Worm (Caenorhabditis elegans) whole organism, L2 larva: ENCODE results near the gene F11D11.6.
A peak's percentile ranks its signal among the peaks of the same experiment; 100 is the strongest.

Experiments
- C34F6.9 ChIP-seq: fragments of 150-350 bp; optimal IDR thresholded peaks from 2 replicates; lab custom pipeline; 2014; ENCODE audit warnings: missing biosample characterization, missing genetic modification characterization
- F13H6.1 ChIP-seq: sonication (generic microtip); optimal IDR thresholded peaks from 2 replicates; lab custom pipeline; 2016; ENCODE audit warnings: missing genetic modification characterization, missing compliant biosample characterization
- R02D3.7 ChIP-seq: fragments of 150-350 bp; optimal IDR thresholded peaks from 2 replicates; lab custom pipeline; 2014; ENCODE audit warnings: missing biosample characterization, missing genetic modification characterization
- ZK546.5 ChIP-seq: sonication (generic microtip); optimal IDR thresholded peaks from 2 replicates; lab custom pipeline; 2017; ENCODE audit warnings: missing biosample characterization, missing genetic modification characterization
- aly-2 ChIP-seq: fragments of 150-350 bp; optimal IDR thresholded peaks from 2 replicates; lab custom pipeline; 2014; ENCODE audit warnings: missing biosample characterization, missing genetic modification characterization
- ama-1 ChIP-seq: fragments of 150-350 bp; optimal IDR thresholded peaks from 2 replicates; lab custom pipeline; 2018; ENCODE audit warnings: inconsistent platforms
- blmp-1 ChIP-seq: sonication (generic microtip); optimal IDR thresholded peaks from 2 replicates; lab custom pipeline; 2017; ENCODE audit warnings: missing genetic modification characterization, mild to moderate bottlenecking, missing compliant biosample characterization, antibody characterized with exemption, moderate library complexity; ENCODE audit not compliant: insufficient read depth
- ceh-16 ChIP-seq: fragments of 150-350 bp; optimal IDR thresholded peaks from 2 replicates; lab custom pipeline; 2014; ENCODE audit warnings: missing biosample characterization, missing genetic modification characterization
- ceh-82 ChIP-seq: fragments of 150-350 bp; optimal IDR thresholded peaks from 2 replicates; lab custom pipeline; 2014; ENCODE audit warnings: missing biosample characterization, missing genetic modification characterization
- crh-2 ChIP-seq: sonication (generic microtip); optimal IDR thresholded peaks from 2 replicates; lab custom pipeline; 2017; ENCODE audit warnings: missing biosample characterization, missing genetic modification characterization
- dmd-4 ChIP-seq: sonication (generic microtip); optimal IDR thresholded peaks from 2 replicates; lab custom pipeline; 2017; ENCODE audit warnings: missing biosample characterization, missing genetic modification characterization
- elt-3 ChIP-seq: sonication (generic microtip); optimal IDR thresholded peaks from 2 replicates; lab custom pipeline; 2017; ENCODE audit warnings: missing biosample characterization, missing genetic modification characterization
- fos-1 ChIP-seq: fragments of 150-350 bp; optimal IDR thresholded peaks from 2 replicates; lab custom pipeline; 2014; ENCODE audit warnings: missing biosample characterization, missing genetic modification characterization
- gmeb-1 ChIP-seq: fragments of 150-350 bp; optimal IDR thresholded peaks from 2 replicates; lab custom pipeline; 2014; ENCODE audit warnings: missing biosample characterization, missing genetic modification characterization
- lin-13 ChIP-seq: fragments of 150-350 bp; optimal IDR thresholded peaks from 2 replicates; lab custom pipeline; 2014; ENCODE audit warnings: missing biosample characterization, missing genetic modification reagents, missing genetic modification characterization
- lsy-2 ChIP-seq, 2 experiments: fragments of 150-350 bp in 1 of 2; sonication (generic microtip) in 1 of 2; optimal IDR thresholded peaks; 2 replicates each; lab custom pipeline; 2014 to 2017; ENCODE audit warnings: missing biosample characterization in 2 of 2, missing genetic modification characterization in 2 of 2
- mab-5 ChIP-seq: fragments of 150-350 bp; optimal IDR thresholded peaks from 2 replicates; lab custom pipeline; 2014; ENCODE audit warnings: missing biosample characterization, missing genetic modification characterization
- mdl-1 ChIP-seq, 2 experiments: fragments of 150-350 bp in 1 of 2; sonication (generic microtip) in 1 of 2; optimal IDR thresholded peaks; 2 replicates each; lab custom pipeline; 2017; ENCODE audit warnings: missing biosample characterization in 2 of 2, missing genetic modification characterization in 2 of 2
- nhr-10 ChIP-seq: sonication (generic microtip); optimal IDR thresholded peaks from 2 replicates; lab custom pipeline; 2017; ENCODE audit warnings: missing biosample characterization, missing genetic modification characterization
- nhr-12 ChIP-seq: fragments of 150-350 bp; optimal IDR thresholded peaks from 2 replicates; lab custom pipeline; 2014; ENCODE audit warnings: missing biosample characterization, missing genetic modification characterization
- nhr-129 ChIP-seq: fragments of 150-350 bp; optimal IDR thresholded peaks from 2 replicates; lab custom pipeline; 2014; ENCODE audit warnings: missing biosample characterization, missing genetic modification characterization
- nhr-21 ChIP-seq: fragments of 150-350 bp; optimal IDR thresholded peaks from 2 replicates; lab custom pipeline; 2014; ENCODE audit warnings: missing biosample characterization, missing genetic modification characterization
- nhr-23 ChIP-seq: fragments of 150-350 bp; optimal IDR thresholded peaks from 2 replicates; lab custom pipeline; 2014; ENCODE audit warnings: missing biosample characterization, missing genetic modification reagents, missing genetic modification characterization
- nhr-25 ChIP-seq: fragments of 150-350 bp; sonication (generic microtip); optimal IDR thresholded peaks from 3 replicates; lab custom pipeline; 2014; ENCODE audit warnings: missing biosample characterization, missing genetic modification characterization
- nhr-6 ChIP-seq: fragments of 150-350 bp; optimal IDR thresholded peaks from 2 replicates; lab custom pipeline; 2014; ENCODE audit warnings: missing biosample characterization, missing genetic modification characterization
- nhr-77 ChIP-seq: fragments of 150-350 bp; optimal IDR thresholded peaks from 2 replicates; lab custom pipeline; 2014; ENCODE audit warnings: missing biosample characterization, missing genetic modification characterization
- peb-1 ChIP-seq: fragments of 150-350 bp; optimal IDR thresholded peaks from 2 replicates; lab custom pipeline; 2014; ENCODE audit warnings: missing biosample characterization, missing genetic modification characterization
- sem-4 ChIP-seq: fragments of 150-350 bp; optimal IDR thresholded peaks from 2 replicates; lab custom pipeline; 2014; ENCODE audit warnings: missing biosample characterization, missing genetic modification reagents, missing genetic modification characterization
- sma-3 ChIP-seq: sonication (generic microtip); optimal IDR thresholded peaks from 2 replicates; lab custom pipeline; 2016; ENCODE audit warnings: missing genetic modification reagents, missing genetic modification characterization, missing compliant biosample characterization
- snpc-4 ChIP-seq: fragments of 150-350 bp; optimal IDR thresholded peaks from 2 replicates; lab custom pipeline; 2014; ENCODE audit warnings: missing biosample characterization, missing genetic modification characterization
- unc-55 ChIP-seq: fragments of 150-350 bp; sonication (generic microtip); optimal IDR thresholded peaks from 3 replicates; lab custom pipeline; 2014; ENCODE audit warnings: missing biosample characterization, missing genetic modification reagents, missing genetic modification characterization
- zag-1 ChIP-seq: fragments of 150-350 bp; optimal IDR thresholded peaks from 2 replicates; lab custom pipeline; 2014; ENCODE audit warnings: missing biosample characterization, missing genetic modification characterization
- ztf-1 ChIP-seq: fragments of 200-800 bp; sonication (Bioruptor generic); conservative IDR thresholded peaks from 2 replicates; pipeline ENCODE4 v1.3.6; 2022; ENCODE audit warnings: missing genetic modification characterization, missing compliant biosample characterization

The F11D11.6 gene

ce11 chrV:18723604-18724003 is 29.3 kb downstream of the F11D11.6 start:
- TF ChIP-seq crh-2 (tag; lab: Kevin White, UChicago) (peak; percentile 89), gmeb-1 (peak; percentile 85), lin-13 (GFP tag; lab: Kevin White, UChicago) (peak; percentile 79), mdl-1 (tag; optimal IDR thresholded peaks at IDR 0.05; lab: Kevin White, UChicago) (peak; percentile 16 to 66), nhr-77 (tag; lab: Kevin White, UChicago) (no peak), nhr-6 (tag; lab: Kevin White, UChicago) (peak; percentile 67), blmp-1 (tag; lab: Kevin White, UChicago) (no peak), sma-3 (GFP tag; lab: Kevin White, UChicago) (no peak), ztf-1 (GFP tag; lab: Robert Waterston, UW) (no peak), mab-5 (tag; lab: Kevin White, UChicago) (peak; percentile 87), sem-4 (tag; lab: Kevin White, UChicago) (peak; percentile 46), nhr-25 (tag; lab: Kevin White, UChicago) (peak; percentile 74), dmd-4 (tag; lab: Kevin White, UChicago) (no peak), peb-1 (tag; lab: Kevin White, UChicago) (no peak), lsy-2 (tag; optimal IDR thresholded peaks at IDR 0.05; lab: Kevin White, UChicago) (peak; percentile 72 to 92), C34F6.9 (tag; lab: Kevin White, UChicago) (peak; percentile 93), snpc-4 (tag; lab: Kevin White, UChicago) (peak; percentile 80), elt-3 (no peak), unc-55 (GFP tag; lab: Kevin White, UChicago) (peak; percentile 76), nhr-21 (peak; percentile 58), nhr-129 (tag; lab: Kevin White, UChicago) (peak; percentile 83), F13H6.1 (tag; lab: Kevin White, UChicago) (peak; percentile 89), aly-2 (tag; lab: Kevin White, UChicago) (no peak), nhr-12 (tag; lab: Kevin White, UChicago) (no peak), fos-1 (tag; lab: Kevin White, UChicago) (peak; percentile 70), zag-1 (tag; lab: Kevin White, UChicago) (peak; percentile 72), ceh-82 (peak; percentile 34)

DNA sequence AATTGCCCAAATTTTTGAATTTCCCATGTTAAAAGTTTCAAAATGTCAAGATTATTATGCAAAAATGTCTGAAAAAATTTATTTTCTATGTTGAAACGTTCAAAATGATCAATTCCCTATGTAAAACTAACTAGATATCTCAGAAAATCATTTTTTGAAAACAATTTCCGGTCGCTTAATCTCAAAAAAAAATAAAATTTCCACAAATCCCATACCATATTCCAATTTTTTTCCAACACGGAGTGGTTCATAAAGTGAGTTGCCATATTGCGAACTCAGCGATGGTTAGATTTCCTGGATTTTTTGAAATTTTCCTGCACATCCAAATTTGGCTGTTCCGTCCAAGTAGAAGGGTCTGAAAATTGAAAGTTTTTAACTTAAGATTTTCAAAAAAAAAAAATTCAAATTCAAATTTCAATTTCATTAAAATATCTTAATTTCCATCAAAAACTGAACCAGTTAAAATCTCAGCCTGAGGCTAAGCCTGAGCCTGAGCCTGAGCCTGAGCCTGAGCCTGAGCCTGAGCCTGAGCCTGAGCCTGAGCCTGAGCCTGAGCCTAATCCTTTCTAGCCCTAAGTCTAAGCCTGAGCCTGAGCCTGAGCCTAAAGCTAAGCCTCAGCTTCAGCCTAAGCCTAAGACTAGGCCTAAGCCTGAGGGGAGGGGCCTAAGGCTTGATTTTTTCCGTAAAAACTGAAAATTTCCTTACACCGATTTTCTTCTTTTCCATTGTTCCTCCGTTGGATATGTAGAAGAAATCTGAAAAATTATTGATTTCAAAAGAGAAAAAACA is 30.2 kb downstream of the F11D11.6 start:
- TF ChIP-seq elt-3 (no peak), nhr-12 (tag; lab: Kevin White, UChicago) (no peak), ceh-16 (tag; lab: Kevin White, UChicago) (no peak), mab-5 (tag; lab: Kevin White, UChicago) (no peak), blmp-1 (tag; lab: Kevin White, UChicago) (no peak), sma-3 (GFP tag; lab: Kevin White, UChicago) (no peak)
- TF ChIP-seq, all 48 proteins: peak for 0

DNA sequence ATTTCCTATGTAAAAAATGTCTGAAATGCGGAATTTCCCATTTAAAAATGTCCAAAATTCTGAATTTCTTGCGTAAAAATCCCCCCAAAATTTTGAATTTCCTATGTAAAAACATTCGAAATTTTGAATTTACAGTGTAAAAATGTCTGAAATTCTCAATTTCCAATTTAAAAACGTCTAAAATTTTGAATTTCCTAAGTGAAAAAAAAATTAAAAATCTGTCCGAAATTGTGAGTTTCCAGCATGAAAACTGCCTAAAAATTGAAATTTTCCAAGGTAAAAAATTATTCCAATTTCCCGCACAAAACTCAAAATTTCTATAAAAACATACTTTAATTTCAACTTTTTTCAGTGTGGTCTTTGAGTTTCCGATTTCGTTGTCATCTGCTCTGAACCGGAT is 31.1 kb downstream of the F11D11.6 start:
- no peak for TF ChIP-seq nhr-21
- no peak for TF ChIP-seq F13H6.1 (tag; lab: Kevin White, UChicago)
- no peak for TF ChIP-seq nhr-10 (tag; lab: Kevin White, UChicago)
- TF ChIP-seq crh-2 (tag; lab: Kevin White, UChicago), result no peak
- no peak for TF ChIP-seq ama-1 (lab: Kevin White, UChicago)
- TF ChIP-seq, all 48 proteins: peak for 0

DNA sequence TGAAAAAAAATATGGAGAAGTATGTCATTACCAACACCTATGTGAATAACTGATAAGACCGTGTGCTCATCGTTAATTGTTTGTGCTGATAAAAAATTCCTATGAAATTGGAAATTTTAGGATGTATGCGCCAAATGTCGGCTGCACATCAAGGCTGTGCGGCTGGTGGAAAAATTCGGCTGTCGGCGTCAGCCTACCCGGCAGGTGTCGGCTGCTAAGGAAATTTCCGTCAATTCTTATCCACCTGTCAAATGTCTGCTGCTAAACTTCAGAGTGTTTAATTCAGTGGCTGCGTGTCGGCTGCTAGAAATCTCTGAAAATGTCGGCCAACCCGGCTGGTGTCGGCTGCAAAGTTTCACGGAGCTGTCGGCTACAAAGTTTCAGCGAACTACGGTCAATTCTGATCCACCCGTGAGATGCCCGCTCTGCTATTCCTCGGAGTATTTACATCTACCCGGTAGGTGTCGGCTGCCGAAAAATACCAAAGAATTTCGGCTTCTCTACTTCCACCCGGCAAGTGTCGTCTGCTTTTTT is 32.9 kb downstream of the F11D11.6 start, which contains the start of gene Y17D7C.2:
Gene Y17D7C.2, minus strand, starts transcription at position 32 of the 534 bp plus-strand sequence.
- TF ChIP-seq peb-1 (tag; lab: Kevin White, UChicago) (no peak), fos-1 (tag; lab: Kevin White, UChicago) (peak; percentile 91)
- TF ChIP-seq, all 48 proteins: peak for 1

ce11 chrV:18719412-18719811 is 33.5 kb downstream of the F11D11.6 start:
- TF ChIP-seq nhr-23 (tag; lab: Kevin White, UChicago) (peak; percentile 34), ZK546.5 (tag; lab: Kevin White, UChicago) (no peak), R02D3.7 (tag; lab: Kevin White, UChicago) (no peak)
- TF ChIP-seq, all 48 proteins: peak for 1
